Fruit fly (Drosophila melanogaster): ENCODE results near the gene CG17361.

Gene CG17361

DNA sequence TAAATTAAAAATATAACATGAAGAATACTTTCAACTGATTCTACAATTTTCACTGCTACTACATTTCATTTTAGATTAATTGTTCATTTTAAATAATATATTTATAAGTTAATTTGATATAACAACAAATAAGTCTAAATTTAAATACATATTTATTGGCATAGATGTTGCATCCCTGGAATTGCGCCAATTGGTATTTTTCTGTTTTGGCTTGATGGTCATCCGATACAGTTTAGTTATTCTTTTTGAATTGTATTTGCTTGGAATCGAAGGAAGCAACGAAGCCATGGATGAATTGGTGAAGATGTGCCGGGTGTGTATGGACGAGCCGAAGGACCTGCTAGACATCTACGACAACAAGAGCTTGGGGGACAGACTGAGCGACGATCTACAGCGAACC, at the start of gene CG17361:
CG17361 (plus strand) TSS at position 200 of the 400 bp plus-strand sequence.
- no peak for TF ChIP-seq CTCF (optimal IDR thresholded peaks at IDR 0.05)
- no peak for TF ChIP-seq CG8478 (optimal IDR thresholded peaks at IDR 0.05)

DNA sequence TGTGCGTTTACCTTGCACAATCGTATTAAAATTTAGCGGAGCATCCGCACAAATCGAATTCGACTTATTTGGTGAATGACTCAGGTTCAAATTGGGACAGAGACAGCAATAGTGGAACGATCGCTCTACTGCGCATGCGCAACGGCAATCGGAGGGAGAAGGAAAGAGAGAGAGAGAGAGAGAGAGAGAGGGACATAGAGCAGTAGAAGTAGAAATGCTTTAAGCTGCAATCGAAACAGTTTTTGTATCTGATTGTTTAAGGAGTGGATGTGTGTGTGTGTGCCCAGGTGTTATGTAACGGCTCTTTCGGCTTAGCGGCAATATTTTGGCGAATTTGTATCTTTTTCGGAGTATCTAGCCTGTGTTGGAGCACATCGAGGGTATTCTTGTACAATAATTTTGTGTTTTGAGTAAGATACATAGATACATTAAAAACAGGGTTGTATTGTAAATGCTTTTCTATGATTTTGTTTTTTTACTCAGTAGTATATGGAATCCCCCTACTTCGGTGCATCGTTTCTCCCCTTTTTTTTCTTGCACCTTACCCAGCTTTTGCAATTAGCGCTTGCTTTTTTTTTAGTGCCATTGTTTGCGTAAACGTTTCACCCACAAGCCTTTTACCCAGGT, 47.4 kb upstream of the CG17361 start:
- no peak for TF ChIP-seq CG8478 (optimal IDR thresholded peaks at IDR 0.05)

DNA sequence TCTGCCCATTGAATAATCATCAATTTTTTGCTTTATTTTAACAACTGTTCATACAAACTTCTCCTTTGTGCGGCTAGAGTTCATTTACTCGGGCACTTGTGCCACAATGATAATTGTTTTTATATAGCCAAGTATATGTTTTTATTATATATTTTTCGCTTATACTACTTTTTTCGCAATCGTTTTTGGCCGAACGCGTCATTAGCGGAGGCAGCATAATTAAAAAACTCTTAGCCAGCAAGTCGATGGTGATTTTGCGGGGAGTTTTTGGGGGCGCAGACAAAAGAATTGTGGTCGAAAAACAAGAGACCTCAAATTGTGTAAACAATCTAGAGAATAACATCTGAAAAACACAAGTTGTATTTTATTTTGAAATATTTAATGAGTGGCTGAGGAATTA, 45.4 kb upstream of the CG17361 start:
- no peak for TF ChIP-seq CG8478 (optimal IDR thresholded peaks at IDR 0.05)

dm6 chr3L:13952484-13953048, 44.4 kb upstream of the CG17361 start:
- TF ChIP-seq CTCF (optimal IDR thresholded peaks at IDR 0.05) (no peak), CG8478 (optimal IDR thresholded peaks at IDR 0.05) (no peak)

- no peak for TF ChIP-seq CG8478 (optimal IDR thresholded peaks at IDR 0.05)
- TF ChIP-seq CTCF (optimal IDR thresholded peaks at IDR 0.05): no peak
Observed at dm6 chr3L:13956667-13957066, 40.3 kb upstream of the CG17361 start.

DNA sequence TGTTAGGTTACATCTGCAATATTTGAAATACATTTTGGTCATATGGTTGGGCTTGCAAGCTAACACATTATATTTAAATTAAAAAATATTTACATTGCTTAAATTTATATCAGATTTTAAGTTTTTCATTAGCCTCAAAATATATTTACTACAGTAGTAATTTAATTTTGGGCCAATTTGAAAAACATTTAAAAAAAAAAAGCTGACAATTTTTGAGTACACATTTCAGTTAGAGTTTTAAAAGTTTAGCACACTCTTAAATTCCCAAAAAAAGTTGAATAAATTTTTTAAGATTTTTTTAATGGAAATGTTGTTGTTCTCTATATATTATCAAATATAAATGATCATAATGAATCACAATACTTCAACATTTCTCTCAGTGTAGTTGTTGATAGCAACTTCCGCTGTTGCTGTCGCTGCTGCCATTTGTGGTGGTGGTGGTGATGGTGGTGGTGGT, 39.8 kb upstream of the CG17361 start:
- no peak for TF ChIP-seq CG8478 (optimal IDR thresholded peaks at IDR 0.05)
- no peak for TF ChIP-seq CTCF (optimal IDR thresholded peaks at IDR 0.05)

DNA sequence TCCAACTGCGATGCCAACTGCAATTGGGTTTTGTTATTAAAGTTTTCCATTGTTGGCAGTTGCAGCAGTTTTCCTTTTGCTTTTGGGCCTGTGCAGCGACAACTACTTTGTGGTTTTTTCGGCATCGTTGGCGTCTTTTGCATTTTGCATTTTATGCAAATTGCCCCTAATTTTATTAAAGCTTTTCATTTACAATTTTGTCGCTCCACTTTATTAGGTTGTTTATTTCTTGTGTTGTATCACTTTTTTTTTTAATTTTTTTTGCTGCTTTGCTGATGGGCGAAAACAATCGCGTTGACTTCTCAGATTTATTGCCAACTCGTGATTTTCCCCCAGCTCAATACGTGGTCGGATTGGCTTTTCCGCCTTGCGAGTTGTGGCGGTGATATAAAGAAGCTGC, 39.2 kb upstream of the CG17361 start:
- no peak for TF ChIP-seq CTCF (optimal IDR thresholded peaks at IDR 0.05)
- TF ChIP-seq CG8478 (optimal IDR thresholded peaks at IDR 0.05): no peak

DNA sequence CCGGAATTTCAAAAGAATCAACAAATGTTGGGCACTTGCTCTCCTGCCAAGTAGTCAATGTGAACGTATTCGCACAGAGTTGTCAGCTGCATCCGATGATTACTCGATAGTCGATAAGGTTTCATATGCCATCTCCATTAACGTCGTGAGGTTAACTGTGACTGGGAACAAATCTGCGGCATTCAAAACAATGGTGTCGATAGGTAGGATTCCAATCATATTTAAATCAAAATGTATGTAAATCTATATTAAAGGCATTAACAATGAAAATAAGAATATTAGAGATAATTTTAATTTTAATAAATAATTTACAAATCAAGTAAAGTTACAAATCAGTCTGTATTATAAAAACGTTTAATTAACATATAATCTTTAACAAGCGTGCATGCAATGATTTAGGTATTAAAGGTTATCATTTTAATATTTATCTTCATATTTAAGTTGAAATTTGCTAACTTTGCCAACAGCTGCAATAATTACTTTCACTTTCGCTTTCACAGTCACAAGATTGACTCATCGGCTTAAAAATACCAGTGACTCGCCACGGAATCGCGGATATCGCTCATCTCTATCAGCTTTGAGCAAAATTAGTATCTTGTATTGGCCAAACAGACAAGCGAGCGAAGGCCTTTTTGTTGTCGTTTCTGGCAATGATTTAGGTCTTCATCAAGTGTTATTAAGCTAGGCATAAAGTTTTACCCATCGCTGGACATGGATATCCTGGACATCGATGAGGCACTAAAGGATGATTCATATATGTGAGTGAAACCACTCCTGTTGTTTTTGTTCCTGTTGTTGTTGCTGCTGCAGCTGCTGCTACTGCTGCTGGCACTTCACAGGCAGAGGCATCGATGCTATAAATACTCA, 32.1 kb upstream of the CG17361 start, which contains the start of the genes Meics, Nxf3 and ssp2:
Meics (minus strand) TSS at position 68 of the 867 bp plus-strand sequence.
Nxf3 (plus strand) TSS at position 569 of the 867 bp plus-strand sequence.
ssp2 (plus strand) TSS at position 569 of the 867 bp plus-strand sequence.
- TF ChIP-seq CTCF (optimal IDR thresholded peaks at IDR 0.05): no peak
- no peak for TF ChIP-seq CG8478 (optimal IDR thresholded peaks at IDR 0.05)

- no peak for TF ChIP-seq CTCF (optimal IDR thresholded peaks at IDR 0.05)
- no peak for TF ChIP-seq CG8478 (optimal IDR thresholded peaks at IDR 0.05)
Observed at dm6 chr3L:13965502-13965843, 31.5 kb upstream of the CG17361 start.

DNA sequence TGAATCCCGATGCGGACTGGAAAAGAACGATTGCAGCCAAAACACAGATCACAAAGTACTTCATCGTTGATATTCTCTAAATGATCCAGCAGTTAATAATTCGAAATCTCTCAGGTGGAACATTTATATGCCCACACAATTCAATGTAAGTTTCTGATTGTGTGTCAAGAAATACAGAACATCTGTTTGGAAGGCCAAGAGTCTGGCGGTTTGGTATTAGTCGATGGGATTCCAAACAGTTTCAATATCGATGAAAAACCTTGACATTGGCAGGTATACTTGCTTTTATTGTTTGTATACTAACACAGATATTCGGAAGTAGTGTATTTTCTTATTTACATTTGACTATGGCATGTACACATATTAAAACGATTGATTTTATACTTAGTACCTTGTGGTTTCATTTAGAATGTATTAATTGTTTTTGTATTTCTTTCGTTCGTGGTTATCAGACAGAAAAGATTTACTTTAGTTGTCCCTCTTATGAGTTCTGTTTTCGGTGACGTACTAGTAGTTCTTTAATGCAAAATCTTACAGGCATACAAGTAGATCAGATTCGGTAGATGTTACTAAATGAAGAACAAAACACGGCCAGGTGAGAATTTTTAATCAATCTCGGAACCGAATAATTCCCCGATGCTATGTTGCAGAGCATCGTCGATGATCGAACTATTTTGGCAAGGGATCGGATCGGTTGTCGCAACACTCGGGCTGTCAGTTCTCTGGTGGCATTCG, 23.4 kb upstream of the CG17361 start, which contains the start of the genes CG13738 and Hsc70-1:
CG13738 (minus strand) TSS at position 101 of the 735 bp plus-strand sequence.
Hsc70-1 (plus strand) TSS at position 685 of the 735 bp plus-strand sequence.
- TF ChIP-seq CTCF (optimal IDR thresholded peaks at IDR 0.05) (no peak), CG8478 (optimal IDR thresholded peaks at IDR 0.05) (no peak)

- TF ChIP-seq CTCF (optimal IDR thresholded peaks at IDR 0.05) (no peak), CG8478 (optimal IDR thresholded peaks at IDR 0.05) (no peak)
Observed at dm6 chr3L:13982516-13982915, 14.5 kb upstream of the CG17361 start.

DNA sequence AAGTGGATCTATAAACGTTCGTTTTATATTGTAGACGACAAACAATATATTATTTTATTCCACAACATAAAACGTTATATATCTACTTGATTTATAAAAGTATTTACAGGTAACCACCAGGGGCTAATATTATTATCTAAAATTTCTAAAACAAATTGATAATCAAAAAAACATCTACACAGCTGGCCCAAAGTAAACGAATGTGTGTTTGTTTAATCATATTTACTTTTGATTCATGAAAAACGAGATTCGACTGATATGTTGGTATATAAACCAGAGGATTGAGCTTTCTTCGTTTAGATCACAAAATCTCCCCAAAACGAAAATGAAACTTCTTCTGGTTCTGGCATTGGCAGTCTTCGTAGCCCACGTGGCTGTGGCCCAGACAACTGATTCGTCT, 10.7 kb upstream of the CG17361 start, which contains the start of gene CG17362:
CG17362 (plus strand) TSS at position 291 of the 400 bp plus-strand sequence.
- TF ChIP-seq CTCF (optimal IDR thresholded peaks at IDR 0.05) (no peak), CG8478 (optimal IDR thresholded peaks at IDR 0.05) (no peak)

DNA sequence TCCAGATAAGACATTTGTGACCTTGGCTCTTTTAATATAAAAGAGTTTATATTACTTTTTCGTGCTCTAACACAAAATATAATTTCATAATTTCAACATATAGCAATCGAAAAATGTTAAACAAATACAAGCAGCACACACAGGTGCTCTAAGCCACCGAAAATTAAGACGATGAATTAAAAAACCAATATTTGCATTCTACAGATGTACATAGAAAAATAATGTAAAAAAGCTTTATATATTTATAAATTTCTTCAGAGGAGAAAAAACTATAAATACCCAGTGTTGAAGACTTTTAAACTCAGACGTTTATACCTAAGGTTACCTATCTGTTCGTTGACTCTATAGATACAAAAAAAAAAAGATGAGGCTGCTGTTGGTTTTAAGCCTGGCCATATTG, 9.4 kb upstream of the CG17361 start, which contains the start of gene CG9040:
CG9040 (plus strand) TSS at position 301 of the 400 bp plus-strand sequence.
- TF ChIP-seq CTCF (optimal IDR thresholded peaks at IDR 0.05): no peak
- TF ChIP-seq CG8478 (optimal IDR thresholded peaks at IDR 0.05): no peak

dm6 chr3L:13991314-13991713, 5.7 kb upstream of the CG17361 start:
- TF ChIP-seq CTCF (optimal IDR thresholded peaks at IDR 0.05) (no peak), CG8478 (optimal IDR thresholded peaks at IDR 0.05) (no peak)
